Worm (Caenorhabditis elegans) whole organism, young adult: ENCODE results near the gene srj-1.

Experiments
- B0035.1 ChIP-seq: sonication (generic microtip); optimal IDR thresholded peaks from 2 replicates; lab custom pipeline; 2016; ENCODE audit warnings: missing genetic modification characterization, mild to moderate bottlenecking, missing compliant biosample characterization, missing genotype, missing genetic modification reagents
- B0261.1 ChIP-seq: sonication (generic microtip); optimal IDR thresholded peaks from 2 replicates; lab custom pipeline; 2016; ENCODE audit warnings: mild to moderate bottlenecking, missing genetic modification characterization, moderate library complexity, missing compliant biosample characterization
- C06A6.2 ChIP-seq: fragments of 200-800 bp; sonication (Bioruptor generic); conservative IDR thresholded peaks from 2 replicates; pipeline ENCODE4 v1.3.6; 2022; ENCODE audit warnings: missing genetic modification characterization, missing compliant biosample characterization
- D2030.7 ChIP-seq: fragments of 200-800 bp; sonication (Bioruptor generic); IDR thresholded peaks from 2 replicates; pipeline ENCODE4 v1.3.6; 2022; ENCODE audit warnings: missing genetic modification reagents, missing genetic modification characterization, missing compliant biosample characterization
- F23B12.7 ChIP-seq: sonication (generic microtip); optimal IDR thresholded peaks from 2 replicates; lab custom pipeline; 2017; ENCODE audit warnings: missing genetic modification characterization, mild to moderate bottlenecking, missing compliant biosample characterization, antibody characterized with exemption, moderate library complexity; ENCODE audit not compliant: insufficient read depth
- F33H1.4 ChIP-seq: fragments of 200-800 bp; sonication (Bioruptor generic); IDR thresholded peaks from 2 replicates; pipeline ENCODE4 v1.3.6; 2022; ENCODE audit warnings: missing genetic modification reagents, missing genetic modification characterization, missing compliant biosample characterization
- F57A8.1 ChIP-seq: fragments of 200-800 bp; sonication (Bioruptor generic); optimal IDR thresholded peaks from 2 replicates; lab custom pipeline; 2018; ENCODE audit warnings: mild to moderate bottlenecking, missing genetic modification characterization, moderate library complexity, missing compliant biosample characterization
- T26A5.8 ChIP-seq: sonication (generic microtip); optimal IDR thresholded peaks from 2 replicates; lab custom pipeline; 2016; ENCODE audit warnings: missing genetic modification characterization, missing compliant biosample characterization
- Y95B8A.8 ChIP-seq: fragments of 200-800 bp; sonication (Bioruptor generic); IDR thresholded peaks from 2 replicates; pipeline ENCODE4 v1.3.6; 2022; ENCODE audit warnings: missing genetic modification reagents, missing genetic modification characterization, missing compliant biosample characterization
- aptf-2 ChIP-seq: fragments of 200-800 bp; sonication (Bioruptor generic); conservative IDR thresholded peaks from 2 replicates; pipeline ENCODE4 v1.3.6; 2022; ENCODE audit warnings: missing genetic modification reagents, missing genetic modification characterization, missing compliant biosample characterization
- aptf-3 ChIP-seq: fragments of 200-800 bp; sonication (Bioruptor generic); IDR thresholded peaks from 2 replicates; pipeline ENCODE4 v1.3.6; 2022; ENCODE audit warnings: missing genetic modification characterization, missing compliant biosample characterization
- atf-7 ChIP-seq: sonication (generic microtip); optimal IDR thresholded peaks from 2 replicates; lab custom pipeline; 2017; ENCODE audit warnings: mild to moderate bottlenecking, missing genetic modification characterization, missing compliant biosample characterization
- attf-5 ChIP-seq: fragments of 200-800 bp; sonication (Bioruptor generic); optimal IDR thresholded peaks from 2 replicates; lab custom pipeline; 2018; ENCODE audit warnings: mild to moderate bottlenecking, missing genetic modification characterization, missing compliant biosample characterization
- ccch-3 ChIP-seq: fragments of 200-800 bp; sonication (Bioruptor generic); optimal IDR thresholded peaks from 2 replicates; lab custom pipeline; 2018; ENCODE audit warnings: mild to moderate bottlenecking, missing genetic modification characterization, missing compliant biosample characterization
- cebp-1 ChIP-seq, 2 experiments: fragments of 200-800 bp in 1 of 2; sonication (Bioruptor generic) in 1 of 2; sonication (generic microtip) in 1 of 2; IDR thresholded peaks in 1 of 2; optimal IDR thresholded peaks in 1 of 2; 2 replicates each; pipeline versions ENCODE4 v1.3.6 to Lab custom; 2017 to 2022; ENCODE audit warnings: missing compliant biosample characterization in 2 of 2, missing genetic modification characterization in 2 of 2, mild to moderate bottlenecking in 1 of 2, missing genetic modification reagents in 1 of 2, moderate library complexity in 1 of 2
- cebp-2 ChIP-seq: fragments of 200-800 bp; sonication (Bioruptor generic); IDR thresholded peaks from 2 replicates; pipeline ENCODE4 v1.3.6; 2022; ENCODE audit warnings: missing genetic modification characterization, missing compliant biosample characterization
- ceh-58 ChIP-seq: fragments of 200-800 bp; sonication (Bioruptor generic); IDR thresholded peaks from 2 replicates; pipeline ENCODE4 v1.3.6; 2022; ENCODE audit warnings: missing genetic modification characterization, missing compliant biosample characterization
- ceh-91 ChIP-seq: fragments of 200-800 bp; sonication (Bioruptor generic); IDR thresholded peaks from 2 replicates; pipeline ENCODE4 v1.3.6; 2022; ENCODE audit warnings: missing genetic modification reagents, missing genetic modification characterization, missing compliant biosample characterization
- chd-7 ChIP-seq: sonication (generic microtip); optimal IDR thresholded peaks from 2 replicates; lab custom pipeline; 2016; ENCODE audit warnings: mild to moderate bottlenecking, missing genetic modification characterization, moderate library complexity, missing compliant biosample characterization
- dpff-1 ChIP-seq: sonication (generic microtip); optimal IDR thresholded peaks from 2 replicates; lab custom pipeline; 2017; ENCODE audit warnings: mild to moderate bottlenecking, missing genetic modification characterization, missing compliant biosample characterization
- egl-18 ChIP-seq: fragments of 200-800 bp; sonication (Bioruptor generic); IDR thresholded peaks from 2 replicates; pipeline ENCODE4 v1.3.6; 2022; ENCODE audit warnings: missing genetic modification reagents, missing genetic modification characterization, missing compliant biosample characterization
- egl-44 ChIP-seq: fragments of 200-800 bp; sonication (Bioruptor generic); IDR thresholded peaks from 2 replicates; pipeline ENCODE4 v1.3.6; 2022; ENCODE audit warnings: missing genetic modification reagents, missing genetic modification characterization, missing compliant biosample characterization
- hlh-26 ChIP-seq: fragments of 200-800 bp; sonication (Bioruptor generic); conservative IDR thresholded peaks from 2 replicates; pipeline ENCODE4 v1.3.6; 2022; ENCODE audit warnings: missing genetic modification reagents, missing genetic modification characterization, missing compliant biosample characterization
- hrde-1 ChIP-seq: sonication (generic microtip); optimal IDR thresholded peaks from 2 replicates; lab custom pipeline; 2016; ENCODE audit warnings: missing genetic modification characterization, mild to moderate bottlenecking, missing compliant biosample characterization, moderate library complexity, missing genotype, missing genetic modification reagents, borderline replicate concordance
- hsf-1 ChIP-seq: fragments of 200-800 bp; sonication (Bioruptor generic); IDR thresholded peaks from 2 replicates; pipeline ENCODE4 v1.3.6; 2022; ENCODE audit warnings: missing genetic modification reagents, missing genetic modification characterization, missing compliant biosample characterization
- lag-1 ChIP-seq: fragments of 200-800 bp; sonication (Bioruptor generic); IDR thresholded peaks from 2 replicates; pipeline ENCODE4 v1.3.6; 2022; ENCODE audit warnings: missing genetic modification reagents, missing genetic modification characterization, missing compliant biosample characterization
- lin-40 ChIP-seq: sonication (generic microtip); optimal IDR thresholded peaks from 2 replicates; lab custom pipeline; 2016; ENCODE audit warnings: missing genetic modification characterization, mild to moderate bottlenecking, missing compliant biosample characterization, missing genotype, missing genetic modification reagents
- lin-54 ChIP-seq: fragments of 200-800 bp; sonication (Bioruptor generic); optimal IDR thresholded peaks from 2 replicates; lab custom pipeline; 2018; ENCODE audit warnings: mild to moderate bottlenecking, missing genetic modification characterization, missing compliant biosample characterization
- madf-10 ChIP-seq: sonication (generic microtip); optimal IDR thresholded peaks from 2 replicates; lab custom pipeline; 2016; ENCODE audit warnings: mild to moderate bottlenecking, missing genetic modification characterization, missing compliant biosample characterization
- madf-6 ChIP-seq: fragments of 200-800 bp; sonication (Bioruptor generic); IDR thresholded peaks from 2 replicates; pipeline ENCODE4 v1.3.6; 2022; ENCODE audit warnings: missing genetic modification reagents, missing genetic modification characterization, missing compliant biosample characterization
- madf-8 ChIP-seq: fragments of 200-800 bp; sonication (Bioruptor generic); conservative IDR thresholded peaks from 2 replicates; pipeline ENCODE4 v1.3.6; 2022; ENCODE audit warnings: missing genetic modification reagents, missing genetic modification characterization, missing compliant biosample characterization
- mel-28 ChIP-seq: sonication (generic microtip); optimal IDR thresholded peaks from 2 replicates; lab custom pipeline; 2016; ENCODE audit warnings: borderline replicate concordance, mild to moderate bottlenecking, missing genetic modification characterization, missing compliant biosample characterization
- pbrm-1 ChIP-seq: fragments of 200-800 bp; sonication (Bioruptor generic); IDR thresholded peaks from 2 replicates; pipeline ENCODE4 v1.3.6; 2022; ENCODE audit warnings: missing genetic modification reagents, missing genetic modification characterization, missing compliant biosample characterization
- rcor-1 ChIP-seq: fragments of 200-800 bp; sonication (Bioruptor generic); IDR thresholded peaks from 2 replicates; pipeline ENCODE4 v1.3.6; 2022; ENCODE audit warnings: missing genetic modification reagents, missing genetic modification characterization, missing compliant biosample characterization
- repo-1 ChIP-seq: sonication (generic microtip); optimal IDR thresholded peaks from 2 replicates; lab custom pipeline; 2017; ENCODE audit warnings: mild to moderate bottlenecking, missing genetic modification characterization, missing compliant biosample characterization
- snpc-4 ChIP-seq, 5 experiments: fragments of 150-350 bp in 1 of 5; sonication (generic microtip) in 4 of 5; optimal IDR thresholded peaks; 2 replicates each; lab custom pipeline; 2014 to 2018; ENCODE audit warnings: missing genetic modification characterization in 5 of 5, missing biosample characterization in 3 of 5, antibody characterized with exemption in 2 of 5, mild to moderate bottlenecking in 2 of 5, missing compliant biosample characterization in 2 of 5, missing genotype in 2 of 5, moderate library complexity in 2 of 5, missing genetic modification reagents in 1 of 5
- zim-3 ChIP-seq: sonication (generic microtip); optimal IDR thresholded peaks from 2 replicates; lab custom pipeline; 2017; ENCODE audit warnings: mild to moderate bottlenecking, missing genetic modification characterization, moderate library complexity, missing compliant biosample characterization
- ztf-26 ChIP-seq: sonication (generic microtip); optimal IDR thresholded peaks from 2 replicates; lab custom pipeline; 2017; ENCODE audit warnings: missing genetic modification characterization, missing compliant biosample characterization

srj-1 gene

DNA sequence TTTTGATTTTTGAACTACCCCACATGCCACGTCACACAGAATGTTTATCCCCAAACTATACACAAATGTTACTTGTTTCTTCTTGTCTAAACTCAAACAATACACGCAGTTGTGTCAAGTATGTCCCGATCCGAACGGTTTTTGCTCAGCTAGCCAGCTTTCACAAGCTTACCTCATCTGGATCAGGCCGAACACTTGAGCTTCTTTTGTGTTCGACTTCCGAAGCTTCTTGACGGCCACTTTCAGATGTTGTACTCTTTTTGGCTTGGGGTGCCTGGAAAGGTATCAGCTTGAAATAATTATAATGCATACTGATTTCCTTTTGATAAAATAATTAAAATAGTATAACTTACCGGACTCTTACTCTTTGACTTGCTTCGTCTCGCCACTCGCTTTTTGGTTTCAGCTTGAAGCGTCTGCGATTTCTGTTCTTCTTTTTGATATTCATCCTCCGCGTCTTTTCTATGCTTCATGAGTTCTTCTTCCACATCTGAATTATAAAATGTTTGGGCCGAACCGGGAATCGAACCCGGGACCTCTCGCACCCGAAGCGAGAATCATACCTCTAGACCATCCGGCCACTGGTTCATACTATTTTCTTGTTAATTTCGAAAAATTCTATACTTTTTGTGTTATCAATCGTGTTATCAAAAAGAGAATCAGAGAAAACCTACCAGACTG is 40.0 kb upstream of the srj-1 start (continued):
- TF ChIP-seq B0261.1 (tag; lab: Kevin White, UChicago), result peak; percentile 63
- TF ChIP-seq F33H1.4 (GFP tag; lab: Robert Waterston, UW), result no peak
- no peak for TF ChIP-seq T26A5.8 (tag; lab: Kevin White, UChicago)
- no peak for TF ChIP-seq mel-28 (tag; lab: Kevin White, UChicago)
- 0 out of 2 replicates have a peak, but pooled peaks have one; percentile 18 for TF ChIP-seq pbrm-1
- peak; percentile 37 for TF ChIP-seq snpc-4 (GFP tag; optimal IDR thresholded peaks at IDR 0.05; lab: Kevin White, UChicago)
- peak in 3 of 4 experiments; percentile 14 to 70 (median 37) for TF ChIP-seq snpc-4 (tag; optimal IDR thresholded peaks at IDR 0.05; lab: Kevin White, UChicago)
- TF ChIP-seq hrde-1, result peak; percentile 52
- TF ChIP-seq F23B12.7 (tag; lab: Kevin White, UChicago), result peak; percentile 38

DNA sequence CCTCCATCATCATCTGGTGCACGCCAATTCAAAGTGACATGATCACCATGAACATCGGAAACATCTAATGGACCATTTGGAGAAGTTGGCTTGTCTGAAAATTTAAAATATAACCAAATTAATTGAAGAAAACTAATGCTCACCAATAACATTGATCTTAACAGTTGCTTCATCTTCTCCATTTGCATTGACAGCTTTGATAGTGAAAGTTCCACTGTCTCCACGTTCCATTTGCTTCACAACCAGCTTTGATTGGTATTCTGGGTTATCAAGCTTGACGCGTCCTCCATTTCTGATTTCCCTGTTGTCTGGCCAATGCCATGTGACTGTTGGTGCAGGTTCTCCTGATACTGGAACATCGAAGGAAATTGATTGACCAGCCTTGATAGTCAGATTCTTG is 21.2 kb upstream of the srj-1 start:
- TF ChIP-seq atf-7 (tag; lab: Kevin White, UChicago), result no peak
- TF ChIP-seq zim-3 (tag; lab: Kevin White, UChicago), result no peak

DNA sequence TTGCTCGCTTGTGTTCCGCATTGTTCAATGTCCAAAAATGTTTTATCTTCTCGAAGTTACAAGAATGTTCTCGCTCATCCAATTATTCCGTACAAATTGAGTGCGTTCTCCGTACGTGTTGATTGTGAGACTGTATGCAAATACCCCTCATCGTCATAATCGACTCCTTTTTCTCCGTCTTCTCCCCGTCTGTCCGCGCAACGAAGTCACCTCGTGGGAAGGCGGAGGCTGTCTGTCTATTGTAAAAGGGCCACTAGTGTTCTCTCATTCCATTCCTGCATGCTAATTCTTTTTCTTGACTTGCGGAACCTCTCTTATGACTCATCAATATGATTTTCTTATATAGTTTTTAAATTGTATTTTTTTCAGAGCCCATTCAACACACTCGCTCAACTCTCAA is 4.9 kb upstream of the srj-1 start, which contains the start of gene ZK829.9:
TSS of gene ZK829.9 (plus strand) at position 364 of the 400 bp plus-strand sequence.
- TF ChIP-seq hsf-1 (GFP tag; lab: Robert Waterston, UW) (0 out of 2 replicates have a peak, but pooled peaks have one; percentile 31), aptf-2 (GFP tag; lab: Robert Waterston, UW) (peak; percentile 96), lag-1 (GFP tag; lab: Robert Waterston, UW) (no peak), aptf-3 (no peak), egl-44 (GFP tag; lab: Robert Waterston, UW) (no peak), cebp-2 (0 out of 2 replicates have a peak, but pooled peaks have one; percentile 34), ccch-3 (GFP tag; lab: Kevin White, UChicago) (no peak), chd-7 (tag; lab: Kevin White, UChicago) (no peak)

DNA sequence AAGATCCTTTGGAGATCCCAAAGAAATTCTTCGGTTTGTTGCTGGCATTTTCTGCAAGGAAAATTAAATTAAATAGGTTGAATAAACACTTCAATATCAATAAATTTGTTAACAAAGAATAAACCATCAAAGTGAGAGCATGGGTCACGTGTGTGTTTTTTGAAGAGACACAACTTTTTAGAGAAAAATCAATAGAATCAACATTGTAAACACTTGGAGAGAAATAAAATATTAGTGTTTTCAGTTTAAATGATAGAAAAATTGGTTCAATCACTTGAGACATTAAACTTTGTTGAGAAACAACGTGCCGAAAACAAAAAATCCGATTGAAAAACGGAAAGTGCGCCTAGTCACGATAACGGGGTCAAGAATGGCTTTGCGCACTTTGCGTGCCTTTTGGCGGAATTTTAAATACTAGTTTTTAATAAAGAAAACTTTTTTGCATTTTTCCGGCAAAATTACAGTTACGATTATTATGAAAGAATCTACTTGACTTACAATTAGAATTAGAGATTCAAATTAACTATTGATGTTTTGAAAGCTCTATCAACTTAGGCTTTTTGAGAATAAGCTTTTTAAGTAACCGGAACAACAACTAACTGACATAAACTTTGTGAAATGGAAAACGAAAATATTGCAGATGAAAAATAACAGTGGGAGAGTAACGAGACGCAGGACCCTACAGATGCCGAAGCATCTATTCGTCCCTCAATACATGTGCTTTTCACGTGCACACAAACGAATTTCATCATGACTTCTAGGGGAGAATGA is 3.6 kb downstream of the srj-1 start, which contains the start of gene ZK829.7:
TSS of gene ZK829.7 (minus strand) at position 51 of the 771 bp plus-strand sequence.
- TF ChIP-seq ztf-26 (tag; lab: Kevin White, UChicago) (no peak), rcor-1 (GFP tag; lab: Robert Waterston, UW) (peak; percentile 50), F33H1.4 (GFP tag; lab: Robert Waterston, UW) (peak; percentile 67), lin-54 (peak; percentile 96), Y95B8A.8 (GFP tag; lab: Robert Waterston, UW) (no peak), ceh-91 (GFP tag; lab: Robert Waterston, UW) (no peak), mel-28 (tag; lab: Kevin White, UChicago) (no peak), cebp-2 (no peak), hsf-1 (GFP tag; lab: Robert Waterston, UW) (no peak), hlh-26 (GFP tag; lab: Robert Waterston, UW) (no peak), madf-8 (GFP tag; lab: Robert Waterston, UW) (peak; percentile 38), F57A8.1 (GFP tag; lab: Kevin White, UChicago) (no peak), attf-5 (GFP tag; lab: Kevin White, UChicago) (no peak), madf-10 (no peak), madf-6 (GFP tag; lab: Robert Waterston, UW) (peak; percentile 83), chd-7 (tag; lab: Kevin White, UChicago) (no peak), B0035.1 (tag; lab: Kevin White, UChicago) (no peak), dpff-1 (no peak), C06A6.2 (GFP tag; lab: Robert Waterston, UW) (peak; percentile 31; the same call in 1 of the 2 replicates), cebp-1 (GFP tag; IDR thresholded peaks at IDR 0.05; lab: Robert Waterston, UW) (0 out of 2 replicates have a peak, but pooled peaks have one; percentile 39), cebp-1 (tag; optimal IDR thresholded peaks at IDR 0.05; lab: Kevin White, UChicago) (peak; percentile 85), ceh-58 (GFP tag; lab: Robert Waterston, UW) (no peak), hrde-1 (no peak), zim-3 (tag; lab: Kevin White, UChicago) (no peak), lin-40 (peak; percentile 73), D2030.7 (GFP tag; lab: Robert Waterston, UW) (no peak), egl-18 (GFP tag; lab: Robert Waterston, UW) (no peak), repo-1 (tag; lab: Kevin White, UChicago) (peak; percentile 12)
